Worm (Caenorhabditis elegans) whole organism, late embryonic: ENCODE data around the gene npl-10.

Experiments
- elt-2 ChIP-seq: sonication (generic microtip); optimal IDR thresholded peaks from 2 replicates; lab custom pipeline; 2016; ENCODE audit warnings: missing genetic modification reagents, missing genetic modification characterization, missing compliant biosample characterization
- fax-1 ChIP-seq: sonication (generic microtip); optimal IDR thresholded peaks from 2 replicates; lab custom pipeline; 2016; ENCODE audit warnings: missing genotype, missing genetic modification characterization, missing compliant biosample characterization

DNA sequence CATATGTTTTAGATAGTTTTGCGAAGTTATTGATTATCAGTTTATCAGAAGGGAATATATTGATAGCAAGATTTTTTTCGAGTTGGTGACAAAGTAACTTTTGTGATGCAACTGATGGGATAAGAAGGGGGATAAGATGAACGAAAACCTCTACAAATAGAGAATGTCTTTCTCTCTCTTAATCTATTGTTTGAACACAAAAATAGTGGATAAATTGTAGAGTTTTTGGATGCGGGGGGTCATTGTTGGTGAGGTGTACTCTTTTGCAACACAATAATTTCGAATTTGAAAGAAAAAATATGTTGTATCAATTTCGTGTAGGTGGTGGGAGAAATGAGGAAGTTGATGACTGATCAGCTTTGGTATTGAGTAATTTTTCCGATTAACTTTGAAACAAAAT, 9.6 kb downstream of the npl-10 start, which contains the start of gene ZK1058.9:
- TF ChIP-seq elt-2 (tag; lab: Kevin White, UChicago) (no peak), fax-1 (no peak)
